Fruit fly (Drosophila melanogaster): ENCODE data around the gene CG12236.

The CG12236 gene

DNA sequence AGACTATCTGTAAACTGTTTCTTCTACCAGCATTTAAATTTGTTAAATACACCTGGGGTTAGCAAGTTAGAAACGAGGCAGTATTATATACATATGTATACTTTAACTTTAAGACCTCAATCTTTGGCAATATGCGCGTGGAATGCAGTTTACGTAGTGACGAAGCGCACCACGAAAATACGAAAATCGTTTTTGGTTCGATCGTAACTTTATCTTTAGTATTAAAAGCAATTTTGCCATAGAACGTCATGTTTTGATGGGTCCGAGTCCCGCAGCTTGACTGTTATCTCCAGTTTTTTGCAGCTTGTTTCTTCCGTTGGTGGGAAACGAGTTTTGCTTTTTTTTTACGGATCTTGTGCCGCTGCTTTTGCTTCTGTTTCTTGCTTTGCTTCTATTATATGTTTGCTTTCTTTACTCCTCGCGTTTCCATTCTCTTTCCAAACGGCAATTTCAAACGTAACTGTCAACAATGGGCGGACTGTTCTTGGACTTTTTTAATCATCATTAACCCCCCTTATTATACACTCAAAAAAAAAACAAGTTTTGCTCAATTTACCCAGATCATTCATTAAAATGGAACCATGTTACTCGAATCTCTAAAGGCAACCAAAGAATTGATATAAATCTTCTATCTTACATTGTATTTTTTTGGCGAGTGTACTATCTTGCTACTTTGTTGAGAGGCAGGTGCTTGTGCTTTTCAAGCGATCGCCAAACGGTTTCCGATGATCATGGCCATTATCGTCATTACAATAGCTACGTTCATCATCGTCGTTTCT lies 16.1 kb upstream of the CG12236 start (continued):
- TF ChIP-seq CG12236 (GFP tag; optimal IDR thresholded peaks at IDR 0.05) (no peak), grn (GFP tag; optimal IDR thresholded peaks at IDR 0.05) (peak; percentile 1), CG10462 (GFP tag; optimal IDR thresholded peaks at IDR 0.05) (no peak), Xrp1 (GFP tag; IDR thresholded peaks at IDR 0.05) (peak; percentile 31; the same call in 1 of the 2 replicates), D19B (GFP tag; optimal IDR thresholded peaks at IDR 0.05) (no peak), CG1233 (GFP tag; optimal IDR thresholded peaks at IDR 0.05) (no peak), CG34376 (GFP tag; optimal IDR thresholded peaks at IDR 0.05) (no peak), B-H1 (GFP tag; IDR thresholded peaks at IDR 0.05) (no peak), CG14965 (GFP tag; optimal IDR thresholded peaks at IDR 0.05; ENCODE audit: borderline replicate concordance) (no peak), toy (GFP tag; IDR thresholded peaks at IDR 0.05) (no peak), NC2α (GFP tag; optimal IDR thresholded peaks at IDR 0.05) (no peak), CG9727 (GFP tag; optimal IDR thresholded peaks at IDR 0.05) (peak; percentile 53), unc-4 (GFP tag; IDR thresholded peaks at IDR 0.05; ENCODE audit: partially characterized antibody) (no peak), CG4282 (GFP tag; optimal IDR thresholded peaks at IDR 0.05) (no peak), CG30431 (GFP tag; optimal IDR thresholded peaks at IDR 0.05) (no peak), Doc3 (GFP tag; IDR thresholded peaks at IDR 0.05; ENCODE audit: partially characterized antibody) (no peak), CG3065 (GFP tag; optimal IDR thresholded peaks at IDR 0.05) (peak; percentile 5), CG10366 (GFP tag; IDR thresholded peaks at IDR 0.05) (peak; percentile 38; the same call in 1 of the 2 replicates), Kr (GFP tag; optimal IDR thresholded peaks at IDR 0.05) (no peak), CG8281 (tag; optimal IDR thresholded peaks at IDR 0.05) (no peak), tup (GFP tag; optimal IDR thresholded peaks at IDR 0.05) (no peak), chm (GFP tag; IDR thresholded peaks at IDR 0.05) (no peak), Mes4 (GFP tag; optimal IDR thresholded peaks at IDR 0.05) (no peak), CG11456 (GFP tag; IDR thresholded peaks at IDR 0.05) (peak; percentile 61; the same call in 1 of the 3 replicates), Oaz (GFP tag; IDR thresholded peaks at IDR 0.05) (no peak), dimm (GFP tag; IDR thresholded peaks at IDR 0.05) (no peak), vfl (GFP tag; optimal IDR thresholded peaks at IDR 0.05) (peak; percentile 29), emc (GFP tag; optimal IDR thresholded peaks at IDR 0.05) (no peak), slbo (GFP tag; IDR thresholded peaks at IDR 0.05) (peak; percentile 82), Opbp (GFP tag; IDR thresholded peaks at IDR 0.05; ENCODE audit: partially characterized antibody) (no peak), Antp (GFP tag; optimal IDR thresholded peaks at IDR 0.05) (peak; percentile 25), CG18764 (GFP tag; optimal IDR thresholded peaks at IDR 0.05) (no peak), mam (GFP tag; optimal IDR thresholded peaks at IDR 0.05) (peak; percentile 57), tin (GFP tag; optimal IDR thresholded peaks at IDR 0.05) (peak; percentile 21), pb (GFP tag; optimal IDR thresholded peaks at IDR 0.05) (no peak), ind (GFP tag; optimal IDR thresholded peaks at IDR 0.05) (peak; percentile 42), Fer3 (tag; optimal IDR thresholded peaks at IDR 0.05) (peak; percentile 19), Stat92E (GFP tag; optimal IDR thresholded peaks at IDR 0.05) (no peak), esg (GFP tag; conservative IDR thresholded peaks at IDR 0.05) (0 out of 2 replicates have a peak, but pooled peaks have one; percentile 31), C15 (GFP tag; IDR thresholded peaks at IDR 0.05) (no peak), tx (GFP tag; optimal IDR thresholded peaks at IDR 0.05) (no peak), nau (GFP tag; optimal IDR thresholded peaks at IDR 0.05) (no peak), lab (GFP tag; optimal IDR thresholded peaks at IDR 0.05) (peak; percentile 63), Eip74EF (GFP tag; optimal IDR thresholded peaks at IDR 0.05) (no peak), CG3838 (GFP tag; optimal IDR thresholded peaks at IDR 0.05) (no peak), amos (GFP tag; IDR thresholded peaks at IDR 0.05; ENCODE audit: partially characterized antibody) (no peak), sug (tag; optimal IDR thresholded peaks at IDR 0.05) (no peak), gt (GFP tag; IDR thresholded peaks at IDR 0.05) (no peak), peb (GFP tag; IDR thresholded peaks at IDR 0.05) (no peak), vnd (GFP tag; IDR thresholded peaks at IDR 0.05; ENCODE audit: partially characterized antibody) (no peak)

Data from whole organism, embryonic.